Worm (Caenorhabditis elegans) whole organism, mixed stage, embryonic: Measurements from ENCODE around the gene F32A5.8.

Experiments
- M03D4.4 ChIP-seq: sonication (generic microtip); optimal IDR thresholded peaks from 2 replicates; lab custom pipeline; 2017; ENCODE audit warnings: mild to moderate bottlenecking, missing genetic modification characterization, missing compliant biosample characterization
- bed-3 ChIP-seq: fragments of 200-800 bp; sonication (Bioruptor generic); optimal IDR thresholded peaks from 3 replicates; lab custom pipeline; 2018; ENCODE audit warnings: mild to moderate bottlenecking, missing genetic modification characterization, moderate library complexity, missing compliant biosample characterization
- blmp-1 ChIP-seq: fragments of 150-350 bp; optimal IDR thresholded peaks from 2 replicates; lab custom pipeline; 2014; ENCODE audit warnings: missing biosample characterization, missing genetic modification characterization
- ceh-43 ChIP-seq: fragments of 200-800 bp; sonication (Bioruptor generic); optimal IDR thresholded peaks from 2 replicates; lab custom pipeline; 2018; ENCODE audit warnings: mild to moderate bottlenecking, missing genetic modification characterization, moderate library complexity, missing compliant biosample characterization
- ceh-83 ChIP-seq: fragments of 200-800 bp; sonication (Bioruptor generic); optimal IDR thresholded peaks from 2 replicates; lab custom pipeline; 2018; ENCODE audit warnings: mild to moderate bottlenecking, missing genetic modification characterization, missing compliant biosample characterization
- cnd-1 ChIP-seq: fragments of 200-800 bp; sonication (Bioruptor generic); optimal IDR thresholded peaks from 2 replicates; lab custom pipeline; 2018; ENCODE audit warnings: mild to moderate bottlenecking, missing genetic modification characterization, missing compliant biosample characterization
- drap-1 ChIP-seq: fragments of 200-800 bp; sonication (Bioruptor generic); optimal IDR thresholded peaks from 3 replicates; lab custom pipeline; 2018; ENCODE audit warnings: mild to moderate bottlenecking, missing genetic modification characterization, missing compliant biosample characterization
- elt-1 ChIP-seq: sonication (generic microtip); optimal IDR thresholded peaks from 2 replicates; lab custom pipeline; 2017; ENCODE audit warnings: missing genetic modification characterization, mild to moderate bottlenecking, missing compliant biosample characterization, antibody characterized with exemption, moderate library complexity, borderline replicate concordance; ENCODE audit not compliant: insufficient read depth
- elt-3 ChIP-seq: fragments of 150-350 bp; optimal IDR thresholded peaks from 2 replicates; lab custom pipeline; 2014; ENCODE audit warnings: missing biosample characterization, missing genetic modification characterization
- flh-1 ChIP-seq: fragments of 200-800 bp; sonication (Bioruptor generic); optimal IDR thresholded peaks from 2 replicates; lab custom pipeline; 2018; ENCODE audit warnings: mild to moderate bottlenecking, missing genetic modification characterization, moderate library complexity, missing compliant biosample characterization
- ham-2 ChIP-seq: fragments of 200-800 bp; sonication (Bioruptor generic); optimal IDR thresholded peaks from 2 replicates; lab custom pipeline; 2018; ENCODE audit warnings: mild to moderate bottlenecking, missing genetic modification characterization, missing compliant biosample characterization
- hlh-1 ChIP-seq: fragments of 150-350 bp; optimal IDR thresholded peaks from 2 replicates; lab custom pipeline; 2014; ENCODE audit warnings: missing biosample characterization, missing genetic modification reagents, missing genetic modification characterization
- lin-13 ChIP-seq: fragments of 150-350 bp; optimal IDR thresholded peaks from 2 replicates; lab custom pipeline; 2014; ENCODE audit warnings: missing biosample characterization, missing genetic modification characterization
- lin-32 ChIP-seq: fragments of 200-800 bp; sonication (Bioruptor generic); optimal IDR thresholded peaks from 2 replicates; lab custom pipeline; 2018; ENCODE audit warnings: mild to moderate bottlenecking, missing genetic modification characterization, missing compliant biosample characterization
- lsy-2 ChIP-seq: fragments of 150-350 bp; optimal IDR thresholded peaks from 2 replicates; lab custom pipeline; 2014; ENCODE audit warnings: missing biosample characterization, missing genetic modification characterization
- mab-5 ChIP-seq: fragments of 150-350 bp; optimal IDR thresholded peaks from 2 replicates; lab custom pipeline; 2014; ENCODE audit warnings: missing biosample characterization, missing genetic modification characterization
- mep-1 ChIP-seq: fragments of 150-350 bp; optimal IDR thresholded peaks from 2 replicates; lab custom pipeline; 2017; ENCODE audit warnings: missing biosample characterization, missing genetic modification reagents, missing genetic modification characterization, inconsistent platforms
- mls-2 ChIP-seq: sonication (generic microtip); optimal IDR thresholded peaks from 2 replicates; lab custom pipeline; 2016; ENCODE audit warnings: mild to moderate bottlenecking, missing genetic modification characterization, moderate library complexity, missing compliant biosample characterization
- nhr-12 ChIP-seq: fragments of 150-350 bp; optimal IDR thresholded peaks from 2 replicates; lab custom pipeline; 2014; ENCODE audit warnings: missing biosample characterization, missing genetic modification characterization
- nhr-2 ChIP-seq: fragments of 150-350 bp; optimal IDR thresholded peaks from 2 replicates; lab custom pipeline; 2014; ENCODE audit warnings: missing biosample characterization, missing genetic modification characterization
- nhr-237 ChIP-seq: fragments of 150-350 bp; optimal IDR thresholded peaks from 2 replicates; lab custom pipeline; 2014; ENCODE audit warnings: missing biosample characterization, missing genetic modification characterization
- nhr-76 ChIP-seq: sonication (generic microtip); optimal IDR thresholded peaks from 2 replicates; lab custom pipeline; 2017; ENCODE audit warnings: missing biosample characterization, missing genetic modification characterization
- pha-4 ChIP-seq: fragments of 150-350 bp; optimal IDR thresholded peaks from 2 replicates; lab custom pipeline; 2018; ENCODE audit warnings: missing biosample characterization, missing genetic modification reagents, missing genetic modification characterization
- sem-2 ChIP-seq: fragments of 200-800 bp; sonication (Bioruptor generic); optimal IDR thresholded peaks from 2 replicates; lab custom pipeline; 2018; ENCODE audit warnings: mild to moderate bottlenecking, missing genetic modification characterization, missing compliant biosample characterization
- snpc-4 ChIP-seq: fragments of 150-350 bp; optimal IDR thresholded peaks from 2 replicates; lab custom pipeline; 2014; ENCODE audit warnings: missing biosample characterization, missing genetic modification characterization
- sptf-1 ChIP-seq: sonication (generic microtip); optimal IDR thresholded peaks from 2 replicates; lab custom pipeline; 2017; ENCODE audit warnings: mild to moderate bottlenecking, missing genetic modification characterization, moderate library complexity, missing compliant biosample characterization
- tbx-8 ChIP-seq: fragments of 200-800 bp; sonication (Bioruptor generic); optimal IDR thresholded peaks from 2 replicates; lab custom pipeline; 2018; ENCODE audit warnings: mild to moderate bottlenecking, missing genetic modification characterization, moderate library complexity, missing compliant biosample characterization
- unc-120 ChIP-seq: sonication (generic microtip); optimal IDR thresholded peaks from 2 replicates; lab custom pipeline; 2017; ENCODE audit warnings: missing genetic modification characterization, missing compliant biosample characterization; ENCODE audit not compliant: poor library complexity, severe bottlenecking
- unc-39 ChIP-seq: fragments of 150-350 bp; optimal IDR thresholded peaks from 2 replicates; lab custom pipeline; 2014; ENCODE audit warnings: missing biosample characterization, missing genetic modification characterization
- unc-62 ChIP-seq: fragments of 150-350 bp; optimal IDR thresholded peaks from 2 replicates; lab custom pipeline; 2014; ENCODE audit warnings: missing biosample characterization, missing genetic modification reagents, missing genetic modification characterization
- zip-8 ChIP-seq: fragments of 150-350 bp; optimal IDR thresholded peaks from 2 replicates; lab custom pipeline; 2014; ENCODE audit warnings: missing biosample characterization, missing genetic modification characterization
- ztf-11 ChIP-seq: fragments of 150-350 bp; optimal IDR thresholded peaks from 2 replicates; lab custom pipeline; 2014; ENCODE audit warnings: missing biosample characterization, missing genetic modification characterization

The F32A5.8 gene

DNA sequence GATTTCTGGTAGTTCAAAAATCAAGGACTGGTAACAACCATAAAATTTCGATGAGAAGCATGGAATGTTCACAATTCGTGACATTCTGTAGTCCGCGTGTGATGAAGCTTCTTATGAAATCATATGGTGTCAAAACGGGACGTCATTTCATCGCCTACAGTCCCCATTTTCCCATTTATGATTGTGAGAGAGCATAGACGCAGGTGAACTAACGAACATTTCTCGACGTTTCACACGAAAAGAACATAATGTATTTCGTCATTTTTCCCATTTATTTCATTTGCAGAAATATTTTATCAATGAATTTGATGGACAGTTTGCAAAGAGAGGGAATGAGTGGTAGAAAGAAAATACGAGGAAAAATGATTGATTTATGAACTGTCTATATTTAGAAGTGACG lies 31.2 kb downstream of the F32A5.8 start:
- TF ChIP-seq mab-5 (tag; lab: Kevin White, UChicago) (no peak), sptf-1 (no peak), nhr-2 (no peak), zip-8 (no peak), ztf-11 (tag; lab: Kevin White, UChicago) (no peak), drap-1 (GFP tag; lab: Kevin White, UChicago) (no peak)
- TF ChIP-seq, all 35 proteins: peak for 0

DNA sequence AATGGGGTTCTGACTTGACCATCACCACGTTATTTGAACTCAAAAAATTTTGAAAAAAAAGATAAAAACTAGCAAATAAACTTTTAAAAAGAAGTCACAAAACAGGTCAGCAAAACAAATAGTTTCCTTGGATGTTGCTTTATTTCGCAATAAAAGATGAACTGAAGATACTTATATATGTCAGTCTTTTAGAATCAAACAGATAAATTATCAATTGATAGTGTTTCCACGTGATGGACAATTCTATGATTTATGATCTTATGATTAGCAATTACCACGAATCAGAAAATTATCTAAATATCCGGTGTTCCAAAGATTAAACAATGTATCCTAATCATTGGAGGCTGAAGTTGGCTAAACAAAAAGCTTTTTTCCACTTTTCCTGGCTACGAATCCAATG lies 31.8 kb downstream of the F32A5.8 start:
- TF ChIP-seq elt-3 (tag; lab: Kevin White, UChicago) (peak; percentile 73), nhr-76 (tag; lab: Kevin White, UChicago) (no peak)

DNA sequence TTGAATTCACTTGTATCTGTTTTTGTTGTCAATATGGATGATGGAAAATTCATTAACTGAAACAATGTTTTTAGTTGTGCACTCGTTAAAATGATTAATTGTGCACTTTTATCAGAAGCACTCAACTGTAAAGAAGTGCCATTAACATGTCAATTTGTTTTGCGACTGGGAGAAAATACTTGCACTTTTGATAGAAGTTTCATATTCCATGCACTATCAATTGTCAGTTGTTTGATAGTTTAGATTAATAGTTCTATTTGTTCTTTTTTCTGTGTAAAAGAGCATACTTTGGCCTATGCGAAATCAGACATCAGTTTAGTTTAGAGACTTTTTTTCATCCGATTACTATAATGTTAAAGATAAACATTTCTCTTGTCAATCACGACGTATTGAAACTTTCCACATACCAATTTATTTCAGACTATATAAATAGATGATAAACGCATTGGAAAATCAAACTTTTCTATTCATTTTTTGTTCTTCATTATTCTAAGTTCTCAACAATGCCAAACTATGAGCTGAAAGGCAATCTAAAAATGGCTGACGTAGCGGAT lies 34.1 kb downstream of the F32A5.8 start, which contains the start of gene C30G12.2:
Gene C30G12.2 (plus strand): TSS at position 504 of the 554 bp plus-strand sequence.
- TF ChIP-seq nhr-237 (tag; lab: Kevin White, UChicago) = no peak
- no peak for TF ChIP-seq ceh-83 (GFP tag; lab: Kevin White, UChicago)
- no peak for TF ChIP-seq snpc-4
- no peak for TF ChIP-seq ztf-11 (tag; lab: Kevin White, UChicago)
- TF ChIP-seq M03D4.4 (tag; lab: Kevin White, UChicago) = no peak
- no peak for TF ChIP-seq sptf-1

DNA sequence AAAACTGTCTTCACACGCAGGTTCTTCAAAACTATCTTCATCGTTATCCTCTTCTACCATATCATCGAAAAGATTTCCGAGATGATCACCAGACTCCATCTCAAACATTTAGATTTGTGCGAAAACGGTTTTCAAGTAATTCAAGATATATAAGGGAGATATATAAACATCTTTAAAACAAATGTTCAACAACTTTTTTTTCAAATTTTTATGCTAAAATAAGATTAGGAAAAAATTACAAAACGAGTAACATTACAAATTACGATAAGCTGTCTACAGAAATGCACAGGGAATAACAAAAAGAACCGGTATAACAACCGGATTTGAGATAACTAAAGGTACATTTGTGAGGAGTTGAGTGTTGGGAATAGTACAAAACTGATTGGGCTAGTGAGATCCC lies 40.0 kb downstream of the F32A5.8 start, which contains the start of gene C30G12.6:
Gene C30G12.6 (minus strand): TSS at position 101 of the 400 bp plus-strand sequence.
- no peak for TF ChIP-seq nhr-12 (tag; lab: Kevin White, UChicago)
- no peak for TF ChIP-seq drap-1 (GFP tag; lab: Kevin White, UChicago)
- no peak for TF ChIP-seq ham-2 (GFP tag; lab: Kevin White, UChicago)
- TF ChIP-seq unc-39 = no peak
- TF ChIP-seq M03D4.4 (tag; lab: Kevin White, UChicago) = no peak
- no peak for TF ChIP-seq snpc-4
- TF ChIP-seq lsy-2 (tag; lab: Kevin White, UChicago) = no peak
- TF ChIP-seq ceh-43 (GFP tag; lab: Kevin White, UChicago) = no peak
- no peak for TF ChIP-seq sptf-1
- TF ChIP-seq elt-1 (tag; lab: Kevin White, UChicago) = no peak
- TF ChIP-seq zip-8 = no peak
- no peak for TF ChIP-seq nhr-76 (tag; lab: Kevin White, UChicago)
- TF ChIP-seq nhr-237 (tag; lab: Kevin White, UChicago) = no peak
- TF ChIP-seq hlh-1 (tag; lab: Kevin White, UChicago) = no peak
- TF ChIP-seq, all 35 proteins: peak for 0

DNA sequence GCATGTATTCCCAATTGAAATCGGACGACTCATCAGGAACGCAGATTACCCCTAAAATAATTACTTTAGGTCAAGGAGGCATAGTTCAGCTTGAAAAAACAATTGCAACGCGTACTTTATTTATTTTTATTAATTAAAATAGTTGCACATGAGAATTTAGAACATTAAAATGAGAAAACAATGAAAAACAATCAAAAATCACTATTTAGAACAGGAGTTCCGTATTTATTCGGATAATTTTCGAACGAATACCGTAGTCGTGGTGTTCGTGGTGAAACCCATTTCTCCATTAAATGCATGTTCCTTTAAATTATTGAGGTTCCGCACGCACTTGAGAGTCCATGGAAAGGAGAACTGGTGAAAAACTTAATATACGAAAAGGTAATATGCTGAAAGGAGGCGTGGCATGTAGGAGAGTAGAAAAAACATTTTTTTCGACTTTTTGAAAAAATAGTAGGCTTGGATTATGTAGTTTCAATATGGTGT lies 42.3 kb downstream of the F32A5.8 start, which contains the start of gene puf-8:
Gene puf-8 (minus strand): TSS at position 51 of the 486 bp plus-strand sequence.
- no peak for TF ChIP-seq drap-1 (GFP tag; lab: Kevin White, UChicago)
- no peak for TF ChIP-seq elt-3 (tag; lab: Kevin White, UChicago)
- no peak for TF ChIP-seq mep-1
- TF ChIP-seq sem-2 (GFP tag; lab: Kevin White, UChicago) = no peak

DNA sequence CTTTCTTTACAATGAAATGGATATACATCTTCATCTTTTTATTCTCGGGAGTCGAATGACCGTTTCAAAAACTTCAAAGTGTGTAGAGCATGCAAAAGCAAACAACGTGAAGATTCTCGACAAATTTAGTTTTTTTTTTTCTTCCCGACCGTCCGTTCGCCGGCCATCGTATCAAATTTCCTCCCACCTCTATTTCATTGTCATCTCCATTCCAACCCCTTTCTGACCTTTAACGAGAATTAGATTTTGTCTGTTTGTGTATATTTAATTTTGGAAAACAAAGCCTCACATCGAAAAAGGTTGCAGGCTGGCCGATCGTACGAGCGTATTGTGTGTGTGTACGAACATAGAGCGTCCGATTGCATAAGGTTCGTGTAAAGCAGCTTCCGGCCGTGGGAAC lies 43.1 kb downstream of the F32A5.8 start, which contains the start of gene C30G12.1:
Gene C30G12.1 (plus strand): TSS at position 301 of the 400 bp plus-strand sequence.
- TF ChIP-seq lin-13 (tag; lab: Kevin White, UChicago) (no peak), flh-1 (GFP tag; lab: Kevin White, UChicago) (no peak), mep-1 (no peak), tbx-8 (GFP tag; lab: Kevin White, UChicago) (no peak), pha-4 (tag; lab: Kevin White, UChicago) (no peak), ham-2 (GFP tag; lab: Kevin White, UChicago) (no peak), unc-120 (tag; lab: Kevin White, UChicago) (no peak), zip-8 (no peak), drap-1 (GFP tag; lab: Kevin White, UChicago) (no peak)

DNA sequence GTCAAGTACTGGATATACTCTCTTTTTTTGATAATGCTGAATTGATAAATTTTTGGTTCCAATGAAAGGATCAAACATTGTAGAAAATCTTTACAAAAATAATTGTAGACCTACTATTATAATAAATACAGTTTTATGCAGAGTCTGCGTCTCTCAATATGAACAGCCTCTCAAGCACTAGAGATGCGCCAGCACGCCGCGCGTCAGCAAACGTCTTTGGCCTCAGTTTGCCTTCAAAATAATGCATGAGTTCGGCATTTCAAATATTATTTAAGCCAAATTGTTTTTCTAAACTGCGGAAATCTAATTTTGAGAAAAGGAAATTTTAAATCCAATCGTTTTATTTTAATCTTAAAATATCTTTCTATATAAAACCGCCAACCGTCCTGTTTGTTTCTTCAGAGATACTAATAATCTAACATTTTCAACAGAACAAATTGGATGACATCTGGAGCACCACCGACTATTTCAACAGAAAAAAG lies 45.8 kb downstream of the F32A5.8 start, which contains the start of gene cul-4:
Gene cul-4 (plus strand): TSS at position 432 of the 482 bp plus-strand sequence.
- TF ChIP-seq lin-13 (tag; lab: Kevin White, UChicago) (peak; percentile 50), lin-32 (GFP tag; lab: Kevin White, UChicago) (no peak), hlh-1 (tag; lab: Kevin White, UChicago) (peak; percentile 0), mep-1 (peak; percentile 29), mls-2 (tag; lab: Kevin White, UChicago) (no peak), snpc-4 (no peak), blmp-1 (no peak), bed-3 (GFP tag; lab: Kevin White, UChicago) (no peak), flh-1 (GFP tag; lab: Kevin White, UChicago) (no peak), ceh-43 (GFP tag; lab: Kevin White, UChicago) (no peak), unc-120 (tag; lab: Kevin White, UChicago) (no peak), cnd-1 (tag; lab: Kevin White, UChicago) (peak; percentile 32), M03D4.4 (tag; lab: Kevin White, UChicago) (peak; percentile 33), lsy-2 (tag; lab: Kevin White, UChicago) (no peak), pha-4 (tag; lab: Kevin White, UChicago) (peak; percentile 48), unc-62 (GFP tag; lab: Kevin White, UChicago) (no peak)
